Worm (Caenorhabditis elegans) whole organism, young adult: ENCODE results near the gene tag-266.

Source experiments
- D2030.7 ChIP-seq: fragments of 200-800 bp; sonication (Bioruptor generic); IDR thresholded peaks from 2 replicates; pipeline ENCODE4 v1.3.6; 2022; ENCODE audit warnings: missing genetic modification reagents, missing genetic modification characterization, missing compliant biosample characterization
- F37B4.10 ChIP-seq: fragments of 200-800 bp; sonication (Bioruptor generic); IDR thresholded peaks from 2 replicates; pipeline ENCODE4 v1.3.6; 2022; ENCODE audit warnings: missing genetic modification characterization, missing compliant biosample characterization
- F57A8.1 ChIP-seq: fragments of 200-800 bp; sonication (Bioruptor generic); optimal IDR thresholded peaks from 2 replicates; lab custom pipeline; 2018; ENCODE audit warnings: mild to moderate bottlenecking, missing genetic modification characterization, moderate library complexity, missing compliant biosample characterization
- Y53G8AR.9 ChIP-seq: fragments of 200-800 bp; sonication (Bioruptor generic); conservative IDR thresholded peaks from 2 replicates; pipeline ENCODE4 v1.3.6; 2022; ENCODE audit warnings: missing genetic modification reagents, missing genetic modification characterization, missing compliant biosample characterization
- akir-1 ChIP-seq: fragments of 200-800 bp; sonication (Bioruptor generic); optimal IDR thresholded peaks from 2 replicates; lab custom pipeline; 2018; ENCODE audit warnings: mild to moderate bottlenecking, missing genetic modification characterization, moderate library complexity, missing compliant biosample characterization
- ama-1 ChIP-seq, 3 experiments: fragments of 150-350 bp in 1 of 3; sonication (generic microtip) in 2 of 3; optimal IDR thresholded peaks; 2 replicates each; lab custom pipeline; 2014 to 2018; ENCODE audit warnings: missing biosample characterization in 2 of 3, missing genetic modification characterization in 2 of 3, missing genetic modification reagents in 2 of 3
- aptf-2 ChIP-seq: fragments of 200-800 bp; sonication (Bioruptor generic); conservative IDR thresholded peaks from 2 replicates; pipeline ENCODE4 v1.3.6; 2022; ENCODE audit warnings: missing genetic modification reagents, missing genetic modification characterization, missing compliant biosample characterization
- aptf-3 ChIP-seq: fragments of 200-800 bp; sonication (Bioruptor generic); IDR thresholded peaks from 2 replicates; pipeline ENCODE4 v1.3.6; 2022; ENCODE audit warnings: missing genetic modification characterization, missing compliant biosample characterization
- athp-1 ChIP-seq: sonication (generic microtip); optimal IDR thresholded peaks from 2 replicates; lab custom pipeline; 2017; ENCODE audit warnings: mild to moderate bottlenecking, missing genetic modification characterization, missing compliant biosample characterization
- attf-3 ChIP-seq: fragments of 200-800 bp; sonication (Bioruptor generic); conservative IDR thresholded peaks from 2 replicates; pipeline ENCODE4 v1.3.6; 2022; ENCODE audit warnings: missing genetic modification reagents, missing genetic modification characterization, missing compliant biosample characterization
- attf-5 ChIP-seq: fragments of 200-800 bp; sonication (Bioruptor generic); optimal IDR thresholded peaks from 2 replicates; lab custom pipeline; 2018; ENCODE audit warnings: mild to moderate bottlenecking, missing genetic modification characterization, missing compliant biosample characterization
- cebp-1 ChIP-seq, 2 experiments: fragments of 200-800 bp in 1 of 2; sonication (Bioruptor generic) in 1 of 2; sonication (generic microtip) in 1 of 2; IDR thresholded peaks in 1 of 2; optimal IDR thresholded peaks in 1 of 2; 2 replicates each; pipeline versions ENCODE4 v1.3.6 to Lab custom; 2017 to 2022; ENCODE audit warnings: missing compliant biosample characterization in 2 of 2, missing genetic modification characterization in 2 of 2, mild to moderate bottlenecking in 1 of 2, missing genetic modification reagents in 1 of 2, moderate library complexity in 1 of 2
- ceh-100 ChIP-seq: fragments of 200-800 bp; sonication (Bioruptor generic); IDR thresholded peaks from 2 replicates; pipeline ENCODE4 v1.3.6; 2022; ENCODE audit warnings: missing genetic modification reagents, missing genetic modification characterization, missing compliant biosample characterization
- efl-1 ChIP-seq: fragments of 150-350 bp; optimal IDR thresholded peaks from 2 replicates; lab custom pipeline; 2014; ENCODE audit warnings: missing biosample characterization, missing genetic modification reagents, missing genetic modification characterization
- egrh-3 ChIP-seq: fragments of 200-800 bp; sonication (Bioruptor generic); IDR thresholded peaks from 2 replicates; pipeline ENCODE4 v1.3.6; 2022; ENCODE audit warnings: missing genetic modification reagents, missing genetic modification characterization, missing compliant biosample characterization
- ekl-4 ChIP-seq: fragments of 200-800 bp; sonication (Bioruptor generic); IDR thresholded peaks from 2 replicates; pipeline ENCODE4 v1.3.6; 2022; ENCODE audit warnings: missing genetic modification reagents, missing genetic modification characterization, missing compliant biosample characterization
- hlh-12 ChIP-seq: sonication (generic microtip); optimal IDR thresholded peaks from 2 replicates; lab custom pipeline; 2016; ENCODE audit warnings: missing genetic modification characterization, missing compliant biosample characterization
- hlh-26 ChIP-seq: fragments of 200-800 bp; sonication (Bioruptor generic); conservative IDR thresholded peaks from 2 replicates; pipeline ENCODE4 v1.3.6; 2022; ENCODE audit warnings: missing genetic modification reagents, missing genetic modification characterization, missing compliant biosample characterization
- hmg-1.2 ChIP-seq: fragments of 200-800 bp; sonication (Bioruptor generic); IDR thresholded peaks from 2 replicates; pipeline ENCODE4 v1.3.6; 2022; ENCODE audit warnings: missing genetic modification reagents, missing genetic modification characterization, missing compliant biosample characterization
- hsf-1 ChIP-seq: fragments of 200-800 bp; sonication (Bioruptor generic); IDR thresholded peaks from 2 replicates; pipeline ENCODE4 v1.3.6; 2022; ENCODE audit warnings: missing genetic modification reagents, missing genetic modification characterization, missing compliant biosample characterization
- lin-40 ChIP-seq: sonication (generic microtip); optimal IDR thresholded peaks from 2 replicates; lab custom pipeline; 2016; ENCODE audit warnings: missing genetic modification characterization, mild to moderate bottlenecking, missing compliant biosample characterization, missing genotype, missing genetic modification reagents
- lsl-1 ChIP-seq: fragments of 200-800 bp; sonication (Bioruptor generic); optimal IDR thresholded peaks from 2 replicates; lab custom pipeline; 2018; ENCODE audit warnings: mild to moderate bottlenecking, missing genetic modification characterization, moderate library complexity, missing compliant biosample characterization
- madf-3 ChIP-seq: fragments of 200-800 bp; sonication (Bioruptor generic); IDR thresholded peaks from 2 replicates; pipeline ENCODE4 v1.3.6; 2022; ENCODE audit warnings: missing genetic modification reagents, missing genetic modification characterization, missing compliant biosample characterization
- mcd-1 ChIP-seq: fragments of 200-800 bp; sonication (Bioruptor generic); IDR thresholded peaks from 2 replicates; pipeline ENCODE4 v1.3.6; 2022; ENCODE audit warnings: missing genetic modification reagents, missing genetic modification characterization, missing compliant biosample characterization
- mel-28 ChIP-seq: sonication (generic microtip); optimal IDR thresholded peaks from 2 replicates; lab custom pipeline; 2016; ENCODE audit warnings: borderline replicate concordance, mild to moderate bottlenecking, missing genetic modification characterization, missing compliant biosample characterization
- nfya-1 ChIP-seq: sonication (generic microtip); optimal IDR thresholded peaks from 2 replicates; lab custom pipeline; 2017; ENCODE audit warnings: antibody characterized with exemption, missing compliant biosample characterization, missing genetic modification characterization, borderline replicate concordance; ENCODE audit not compliant: insufficient read depth
- nhr-179 ChIP-seq: sonication (generic microtip); optimal IDR thresholded peaks from 2 replicates; lab custom pipeline; 2016; ENCODE audit warnings: mild to moderate bottlenecking, missing genetic modification characterization, missing compliant biosample characterization
- pha-4 ChIP-seq: fragments of 150-350 bp; sonication (generic microtip); optimal IDR thresholded peaks from 2 replicates; lab custom pipeline; 2014; ENCODE audit warnings: missing biosample characterization, missing genetic modification reagents, missing genetic modification characterization
- rcor-1 ChIP-seq: fragments of 200-800 bp; sonication (Bioruptor generic); IDR thresholded peaks from 2 replicates; pipeline ENCODE4 v1.3.6; 2022; ENCODE audit warnings: missing genetic modification reagents, missing genetic modification characterization, missing compliant biosample characterization
- rec-8 ChIP-seq, 2 experiments: sonication (generic microtip); optimal IDR thresholded peaks; 2 replicates each; lab custom pipeline; 2016; ENCODE audit warnings: mild to moderate bottlenecking in 2 of 2, missing genetic modification characterization in 2 of 2, missing genetic modification reagents in 2 of 2, missing genotype in 2 of 2, missing biosample characterization in 1 of 2, missing compliant biosample characterization in 1 of 2, moderate library complexity in 1 of 2
- repo-1 ChIP-seq: sonication (generic microtip); optimal IDR thresholded peaks from 2 replicates; lab custom pipeline; 2017; ENCODE audit warnings: mild to moderate bottlenecking, missing genetic modification characterization, missing compliant biosample characterization
- sea-2 ChIP-seq: fragments of 200-800 bp; sonication (Bioruptor generic); IDR thresholded peaks from 2 replicates; pipeline ENCODE4 v1.3.6; 2022; ENCODE audit warnings: missing genetic modification characterization, missing compliant biosample characterization
- snpc-4 ChIP-seq, 5 experiments: fragments of 150-350 bp in 1 of 5; sonication (generic microtip) in 4 of 5; optimal IDR thresholded peaks; 2 replicates each; lab custom pipeline; 2014 to 2018; ENCODE audit warnings: missing genetic modification characterization in 5 of 5, missing biosample characterization in 3 of 5, antibody characterized with exemption in 2 of 5, mild to moderate bottlenecking in 2 of 5, missing compliant biosample characterization in 2 of 5, missing genotype in 2 of 5, moderate library complexity in 2 of 5, missing genetic modification reagents in 1 of 5
- somi-1 ChIP-seq: fragments of 200-800 bp; sonication (Bioruptor generic); optimal IDR thresholded peaks from 2 replicates; lab custom pipeline; 2018; ENCODE audit warnings: mild to moderate bottlenecking, missing genetic modification characterization, missing compliant biosample characterization
- tlf-1 ChIP-seq: fragments of 200-800 bp; sonication (Bioruptor generic); optimal IDR thresholded peaks from 2 replicates; lab custom pipeline; 2018; ENCODE audit warnings: mild to moderate bottlenecking, missing genetic modification characterization, missing compliant biosample characterization
- ztf-18 ChIP-seq: sonication (generic microtip); optimal IDR thresholded peaks from 2 replicates; lab custom pipeline; 2016; ENCODE audit warnings: missing genotype, mild to moderate bottlenecking, missing genetic modification characterization, missing compliant biosample characterization

Gene tag-266

DNA sequence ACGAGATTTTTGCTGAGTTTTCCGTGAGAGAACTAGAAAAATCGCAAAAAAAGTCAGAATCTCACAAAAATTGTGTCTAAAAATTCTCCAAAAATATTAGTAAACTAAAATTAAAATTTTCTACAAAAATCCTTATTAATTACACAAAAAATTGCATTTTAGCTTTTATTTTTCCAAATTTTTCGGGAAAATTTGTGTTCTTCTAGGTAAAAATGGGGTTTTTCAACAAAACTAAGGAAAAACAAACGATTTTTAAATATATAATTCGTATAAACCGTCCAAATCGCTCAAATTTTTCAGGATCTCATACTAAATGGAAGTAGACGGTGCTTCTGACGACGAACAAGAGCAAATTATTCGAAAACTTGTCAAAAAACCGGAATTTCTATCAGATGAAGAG, 1.7 kb upstream of the tag-266 start, which contains the start of gene W06E11.1:
Gene W06E11.1, plus strand, starts transcription at position 301 of the 400 bp plus-strand sequence.
- TF ChIP-seq repo-1 (tag; lab: Kevin White, UChicago) (no peak), ceh-100 (GFP tag; lab: Robert Waterston, UW) (no peak), egrh-3 (GFP tag; lab: Robert Waterston, UW) (no peak), somi-1 (GFP tag; lab: Kevin White, UChicago) (no peak), pha-4 (tag; lab: Kevin White, UChicago) (no peak), rcor-1 (GFP tag; lab: Robert Waterston, UW) (no peak), sea-2 (GFP tag; lab: Robert Waterston, UW) (no peak), nhr-179 (tag; lab: Kevin White, UChicago) (no peak), F57A8.1 (GFP tag; lab: Kevin White, UChicago) (no peak), athp-1 (tag; lab: Kevin White, UChicago) (no peak), akir-1 (no peak), ama-1 (optimal IDR thresholded peaks at IDR 0.05; lab: Kevin White, UChicago) (no peak), ama-1 (GFP tag; optimal IDR thresholded peaks at IDR 0.05; lab: Kevin White, UChicago) (no peak)
- TF ChIP-seq, all 124 proteins: peak for 0

DNA sequence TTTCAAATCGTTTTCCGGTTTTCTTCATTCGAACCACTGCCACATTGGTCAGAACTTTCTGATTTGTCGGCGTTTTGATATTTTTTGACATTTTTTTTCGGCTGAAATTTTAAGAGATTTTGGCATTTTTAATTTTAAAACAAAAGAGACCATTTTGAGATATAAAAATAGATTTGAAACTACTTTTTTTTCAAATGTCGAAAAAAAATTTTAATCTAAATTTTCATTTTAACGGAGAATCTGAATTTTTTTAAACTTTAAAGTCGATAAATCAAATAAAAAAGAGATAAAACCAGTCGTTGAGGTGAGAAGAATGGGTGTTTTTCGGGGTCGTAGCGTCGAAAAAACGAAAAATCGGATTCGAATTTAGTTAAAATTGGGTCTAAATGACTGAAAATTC, 1.7 kb downstream of the tag-266 start, which contains the start of gene sbds-1:
Gene sbds-1, minus strand, starts transcription at position 101 of the 400 bp plus-strand sequence.
- TF ChIP-seq hlh-26 (GFP tag; lab: Robert Waterston, UW) (no peak), F37B4.10 (no peak)

DNA sequence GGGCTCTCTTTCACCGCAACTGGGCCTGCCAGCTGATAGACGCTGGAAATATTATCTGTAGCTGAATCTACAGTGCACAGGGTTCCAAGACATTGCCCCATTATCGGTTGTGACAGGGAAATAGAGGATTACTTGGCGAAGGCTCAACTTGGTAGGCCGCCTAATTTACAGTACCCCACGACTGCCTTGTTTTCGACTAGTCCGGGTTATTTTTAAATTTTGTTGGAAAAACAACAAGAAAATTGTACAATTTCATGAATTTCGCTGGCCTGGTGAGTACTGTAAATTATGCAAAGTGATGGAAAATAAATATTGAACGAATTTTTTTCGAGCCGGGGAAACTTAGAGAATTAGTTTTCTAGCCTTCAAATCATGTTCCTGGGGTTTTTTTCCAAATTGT, 4.0 kb downstream of the tag-266 start, which contains the start of gene T19C3.7:
Gene T19C3.7, minus strand, starts transcription at position 101 of the 400 bp plus-strand sequence.
- TF ChIP-seq ekl-4 (GFP tag; lab: Robert Waterston, UW): no peak
- no peak for TF ChIP-seq nfya-1
- no peak for TF ChIP-seq tlf-1

DNA sequence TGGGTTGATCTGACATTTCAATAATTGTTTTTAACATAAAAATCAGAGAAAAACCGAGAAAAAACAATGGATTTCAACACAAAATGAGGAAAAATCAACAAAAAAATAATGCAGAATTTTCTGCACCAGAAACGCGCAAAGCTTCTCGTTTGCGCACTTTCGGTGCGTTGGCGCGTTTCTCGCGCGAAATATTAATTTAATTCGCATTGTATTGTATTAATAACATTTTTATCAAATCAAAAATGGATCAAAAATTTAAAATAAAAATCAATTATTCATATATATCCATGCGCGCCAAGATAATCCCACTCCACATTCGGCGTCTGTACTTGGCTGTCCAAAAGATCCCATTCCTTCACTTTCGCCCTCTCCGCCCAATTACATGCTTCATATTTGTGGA, 5.4 kb downstream of the tag-266 start, which contains the start of gene fem-2:
Gene fem-2, minus strand, starts transcription at position 9 of the 400 bp plus-strand sequence.
- no peak for TF ChIP-seq F37B4.10
- no peak for TF ChIP-seq cebp-1 (GFP tag; IDR thresholded peaks at IDR 0.05; lab: Robert Waterston, UW)
- peak; percentile 26 for TF ChIP-seq cebp-1 (tag; optimal IDR thresholded peaks at IDR 0.05; lab: Kevin White, UChicago)
- peak; percentile 13; the same call in 1 of the 2 replicates for TF ChIP-seq hmg-1.2
- peak; percentile 28; the same call in 1 of the 2 replicates for TF ChIP-seq D2030.7 (GFP tag; lab: Robert Waterston, UW)
- no peak for TF ChIP-seq hsf-1 (GFP tag; lab: Robert Waterston, UW)
- TF ChIP-seq aptf-3 (GFP tag; lab: Robert Waterston, UW): no peak
- TF ChIP-seq hlh-12: no peak
- TF ChIP-seq lin-40 (tag; lab: Kevin White, UChicago): peak; percentile 31
- TF ChIP-seq lsl-1 (GFP tag; lab: Kevin White, UChicago): peak; percentile 35
- peak; percentile 2 for TF ChIP-seq attf-5 (GFP tag; lab: Kevin White, UChicago)
- no peak for TF ChIP-seq attf-3
- no peak for TF ChIP-seq madf-3
- TF ChIP-seq efl-1 (GFP tag; lab: Kevin White, UChicago): peak; percentile 36
- no peak for TF ChIP-seq mel-28
- TF ChIP-seq mcd-1 (GFP tag; lab: Robert Waterston, UW): peak; percentile 66
- no peak for TF ChIP-seq rec-8 (tag; optimal IDR thresholded peaks at IDR 0.05; lab: Kevin White, UChicago)
- TF ChIP-seq Y53G8AR.9 (GFP tag; lab: Robert Waterston, UW): no peak
- no peak for TF ChIP-seq aptf-2 (GFP tag; lab: Robert Waterston, UW)
- TF ChIP-seq ztf-18: peak; percentile 91
- TF ChIP-seq snpc-4 (GFP tag; optimal IDR thresholded peaks at IDR 0.05; lab: Kevin White, UChicago): no peak
- TF ChIP-seq snpc-4 (tag; optimal IDR thresholded peaks at IDR 0.05; lab: Kevin White, UChicago): no peak
